Worm (Caenorhabditis elegans): ENCODE data around the gene twk-32.

Gene twk-32

ce11 chrV:13796246-13796776 is at the start of gene twk-32:
Gene twk-32 (plus strand): TSS chrV:13796641.
- TF ChIP-seq hmg-1.1 (GFP tag; IDR thresholded peaks at IDR 0.05) (0 out of 2 replicates have a peak, but pooled peaks have one; percentile 23), attf-4 (tag; optimal IDR thresholded peaks at IDR 0.05) (no peak), cey-2 (tag; optimal IDR thresholded peaks at IDR 0.05; ENCODE audit: borderline replicate concordance, insufficient read depth) (no peak), egl-43 (GFP tag; IDR thresholded peaks at IDR 0.05) (no peak), lir-3 (tag; optimal IDR thresholded peaks at IDR 0.05) (no peak), ama-1 (optimal IDR thresholded peaks at IDR 0.05) (peak; percentile 68), mxl-3 (GFP tag; optimal IDR thresholded peaks at IDR 0.05) (no peak), hlh-11 (tag; optimal IDR thresholded peaks at IDR 0.05) (peak; percentile 35), hlh-30 (tag; optimal IDR thresholded peaks at IDR 0.05; ENCODE audit: insufficient read depth) (peak; percentile 70), zfp-3 (GFP tag; conservative IDR thresholded peaks at IDR 0.05) (no peak), unc-62 (GFP tag; optimal IDR thresholded peaks at IDR 0.05 in 1 of 2) (peak in 1 of 2 experiments; percentile 83), unc-62 (tag; optimal IDR thresholded peaks at IDR 0.05) (no peak), hif-1 (tag; optimal IDR thresholded peaks at IDR 0.05) (no peak), ceh-62 (tag; optimal IDR thresholded peaks at IDR 0.05) (no peak), Y105C5A.15 (GFP tag; IDR thresholded peaks at IDR 0.05) (0 out of 2 replicates have a peak, but pooled peaks have one; percentile 40), jun-1 (tag; optimal IDR thresholded peaks at IDR 0.05) (no peak), php-3 (GFP tag; IDR thresholded peaks at IDR 0.05) (no peak), mep-1 (tag; optimal IDR thresholded peaks at IDR 0.05) (peak; percentile 19), dmd-9 (GFP tag; IDR thresholded peaks at IDR 0.05) (0 out of 2 replicates have a peak, but pooled peaks have one; percentile 18), aha-1 (tag) (peak; percentile 73), set-16 (GFP tag; IDR thresholded peaks at IDR 0.05) (0 out of 2 replicates have a peak, but pooled peaks have one; percentile 5)

ce11 chrV:13748658-13749057 is 47.8 kb upstream of the twk-32 start, which contains the start of gene F35E12.10:
Gene F35E12.10 (minus strand): TSS chrV:13748758.
- TF ChIP-seq dmd-6 (GFP tag; IDR thresholded peaks at IDR 0.05) (no peak), aha-1 (tag) (peak; percentile 69), unc-62 (GFP tag; optimal IDR thresholded peaks at IDR 0.05 in 1 of 2) (peak in 1 of 2 experiments; percentile 37), unc-62 (tag; optimal IDR thresholded peaks at IDR 0.05) (no peak)

DNA sequence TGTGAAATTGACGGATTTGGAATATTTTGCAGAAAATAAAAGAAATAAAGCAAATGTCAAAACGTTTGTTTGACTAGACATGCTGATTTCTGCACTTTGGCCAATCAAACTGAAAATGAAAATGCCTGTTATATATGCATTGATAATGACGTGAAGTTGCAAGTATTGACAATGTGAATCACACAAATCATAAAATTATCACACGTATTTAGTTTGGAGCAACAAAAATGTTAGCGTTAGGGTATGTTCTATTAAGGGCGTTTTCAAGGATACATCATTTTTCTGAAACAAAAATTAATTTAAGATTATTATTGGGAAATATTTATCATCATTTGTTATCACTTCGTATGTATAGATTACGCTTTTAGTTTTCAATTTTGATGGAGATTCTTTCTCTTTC is 44.6 kb upstream of the twk-32 start, which contains the start of gene cld-9:
cld-9 (minus strand) TSS at position 81 of the 400 bp plus-strand sequence.
- TF ChIP-seq dmd-6 (GFP tag; IDR thresholded peaks at IDR 0.05) (peak; percentile 65), daf-16 (GFP tag; optimal IDR thresholded peaks at IDR 0.05) (no peak), daf-16 (tag; optimal IDR thresholded peaks at IDR 0.05) (peak; percentile 63), Y48G9A.11 (GFP tag; IDR thresholded peaks at IDR 0.05) (no peak), nhr-28 (tag; optimal IDR thresholded peaks at IDR 0.05) (peak; percentile 0), pqm-1 (tag; optimal IDR thresholded peaks at IDR 0.05) (peak; percentile 51), nhr-77 (tag; optimal IDR thresholded peaks at IDR 0.05) (peak; percentile 28), ZK337.2 (GFP tag; IDR thresholded peaks at IDR 0.05) (no peak), daf-19 (GFP tag; conservative IDR thresholded peaks at IDR 0.05) (no peak), ceh-82 (tag; optimal IDR thresholded peaks at IDR 0.05) (no peak), dmd-8 (GFP tag; IDR thresholded peaks at IDR 0.05) (no peak), hlh-11 (tag; optimal IDR thresholded peaks at IDR 0.05) (peak; percentile 7), php-3 (GFP tag; IDR thresholded peaks at IDR 0.05) (0 out of 2 replicates have a peak, but pooled peaks have one; percentile 30)

- TF ChIP-seq D1046.2 (GFP tag; IDR thresholded peaks at IDR 0.05) (no peak), nhr-102 (tag; optimal IDR thresholded peaks at IDR 0.05) (no peak), daf-8 (GFP tag; IDR thresholded peaks at IDR 0.05) (no peak), nhr-48 (tag; optimal IDR thresholded peaks at IDR 0.05) (no peak), saeg-2 (GFP tag; IDR thresholded peaks at IDR 0.05) (no peak), snpc-1.2 (GFP tag; IDR thresholded peaks at IDR 0.05) (no peak), daf-19 (GFP tag; conservative IDR thresholded peaks at IDR 0.05) (no peak), mes-2 (tag; optimal IDR thresholded peaks at IDR 0.05; ENCODE audit: poor library complexity, severe bottlenecking) (no peak)
Observed at ce11 chrV:13753481-13753880, 43.0 kb upstream of the twk-32 start, which contains the start of gene F20G2.1. Gene F20G2.1 (minus strand): TSS chrV:13753581.
